Fruit fly (Drosophila melanogaster): Measurements from ENCODE around the gene Alp5.

Gene Alp5

DNA sequence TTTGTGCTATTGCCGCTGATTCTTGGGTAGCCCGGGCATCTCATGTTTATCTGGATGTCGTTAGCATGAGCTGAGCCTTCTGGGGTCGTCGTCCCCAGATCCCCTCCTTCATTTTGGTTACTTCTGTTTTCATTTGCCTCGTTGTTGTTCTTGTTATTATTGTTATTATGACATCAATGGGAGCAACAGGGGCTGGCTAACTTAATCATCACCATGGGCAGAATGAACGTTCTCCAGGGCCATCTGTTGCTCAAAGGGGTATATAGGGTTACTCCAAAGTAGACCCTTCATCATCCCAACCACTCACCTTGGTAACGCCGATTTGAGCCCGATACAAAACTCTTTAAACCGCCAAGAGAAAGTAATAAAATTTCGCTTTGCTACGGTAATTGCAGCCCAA lies 8.5 kb downstream of the Alp5 start:
- no peak for TF ChIP-seq CTCF (optimal IDR thresholded peaks at IDR 0.05)
- no peak for TF ChIP-seq CG8478 (optimal IDR thresholded peaks at IDR 0.05)

DNA sequence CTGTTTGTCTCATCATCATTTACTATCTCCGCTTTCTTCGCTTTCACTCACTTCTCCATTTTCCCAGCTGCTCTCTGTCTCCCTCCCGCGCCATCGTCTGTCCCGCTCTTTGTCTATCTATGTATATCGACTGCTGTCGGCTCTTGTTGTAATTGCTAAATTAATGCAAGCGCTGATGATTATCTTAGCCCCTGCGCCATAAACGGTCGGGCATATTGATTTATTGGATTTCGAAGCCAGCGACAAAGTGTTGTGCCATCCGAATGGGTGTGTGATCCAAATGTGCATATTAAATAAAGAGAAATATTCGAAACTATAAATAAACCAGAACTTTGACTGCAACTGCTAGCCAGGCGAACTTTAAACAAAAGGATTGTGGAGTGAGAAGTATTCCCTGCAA lies 16.4 kb downstream of the Alp5 start:
- TF ChIP-seq CG8478 (optimal IDR thresholded peaks at IDR 0.05), result no peak
- TF ChIP-seq CTCF (optimal IDR thresholded peaks at IDR 0.05), result no peak

DNA sequence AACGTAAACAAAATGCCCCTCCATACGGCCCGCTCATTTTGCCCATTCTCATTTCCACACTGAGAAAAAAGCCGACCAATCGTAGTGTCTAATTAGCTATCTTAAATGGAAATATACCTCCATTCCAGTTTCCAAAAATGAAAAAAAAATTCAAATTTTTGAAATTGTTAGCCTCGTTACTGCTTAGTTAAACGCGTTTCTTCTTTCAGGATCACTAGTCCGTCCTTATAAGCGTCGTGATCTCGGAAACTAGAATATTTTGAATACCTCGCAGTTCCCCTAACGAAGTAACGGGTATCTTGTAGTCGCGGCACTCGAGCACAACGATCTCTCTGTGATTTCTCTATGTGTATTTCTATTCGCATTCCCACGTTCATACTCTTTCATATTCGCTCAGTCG lies 17.1 kb downstream of the Alp5 start:
- TF ChIP-seq CTCF (optimal IDR thresholded peaks at IDR 0.05) (no peak), CG8478 (optimal IDR thresholded peaks at IDR 0.05) (no peak)

DNA sequence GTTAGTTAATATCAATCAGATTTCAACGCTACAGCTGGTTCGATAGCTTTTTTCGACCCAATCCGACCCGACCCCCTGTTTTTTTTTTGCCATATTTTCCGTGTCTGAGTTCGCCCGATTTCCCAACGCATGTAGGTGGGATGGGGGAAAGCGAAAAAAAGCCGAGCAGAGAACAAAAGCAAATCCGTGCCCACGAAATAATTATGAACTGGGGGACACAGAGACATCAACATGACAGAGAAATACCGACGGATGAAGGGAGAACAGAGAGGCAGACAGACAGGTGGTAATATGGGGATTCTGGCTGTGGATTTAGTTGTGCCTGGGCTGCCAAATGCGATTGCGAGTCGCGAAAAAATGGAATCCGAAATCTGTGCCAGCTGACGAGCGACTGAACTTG lies 17.7 kb downstream of the Alp5 start:
- TF ChIP-seq CG8478 (optimal IDR thresholded peaks at IDR 0.05) (no peak), CTCF (optimal IDR thresholded peaks at IDR 0.05) (no peak)

DNA sequence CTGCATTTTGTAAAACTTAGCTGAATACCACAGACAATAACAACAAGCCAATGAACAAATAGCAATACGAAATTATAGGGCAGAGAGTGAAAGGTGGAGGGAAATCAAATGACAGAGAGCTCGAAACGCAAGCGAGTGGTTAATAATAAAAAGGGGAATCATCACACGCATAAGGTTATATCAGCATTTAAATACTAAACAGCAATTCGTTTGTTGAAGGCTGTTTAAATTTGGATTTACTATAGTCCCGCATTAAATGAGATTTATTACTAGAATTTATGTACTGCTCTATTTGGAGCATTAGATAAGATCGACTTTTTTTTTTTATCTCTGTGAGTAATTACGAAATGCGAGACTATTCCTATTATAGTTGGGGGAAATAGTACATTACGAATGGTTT lies 18.2 kb downstream of the Alp5 start:
- no peak for TF ChIP-seq CTCF (optimal IDR thresholded peaks at IDR 0.05)
- TF ChIP-seq CG8478 (optimal IDR thresholded peaks at IDR 0.05), result no peak

DNA sequence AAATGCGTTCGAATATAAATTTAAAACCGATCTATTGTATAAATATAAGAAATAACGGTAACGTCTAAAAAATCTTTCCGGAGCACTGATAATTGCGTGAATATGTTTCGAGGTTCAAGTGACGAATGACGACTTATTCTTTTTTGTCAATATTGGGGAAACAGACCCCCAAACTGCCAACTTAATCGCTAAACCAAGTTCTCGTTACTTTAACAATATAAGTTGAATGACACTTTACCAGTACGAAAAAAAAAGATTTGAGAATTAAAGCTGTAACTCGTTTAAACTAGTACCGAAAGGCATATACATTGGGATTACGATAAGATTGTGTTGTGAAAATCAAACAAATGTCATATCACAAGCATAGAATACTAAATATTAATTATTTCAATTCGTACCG lies 19.0 kb downstream of the Alp5 start, which contains the start of gene CG43446:
CG43446 (minus strand) TSS at position 101 of the 400 bp plus-strand sequence.
- TF ChIP-seq CG8478 (optimal IDR thresholded peaks at IDR 0.05), result no peak
- no peak for TF ChIP-seq CTCF (optimal IDR thresholded peaks at IDR 0.05)

DNA sequence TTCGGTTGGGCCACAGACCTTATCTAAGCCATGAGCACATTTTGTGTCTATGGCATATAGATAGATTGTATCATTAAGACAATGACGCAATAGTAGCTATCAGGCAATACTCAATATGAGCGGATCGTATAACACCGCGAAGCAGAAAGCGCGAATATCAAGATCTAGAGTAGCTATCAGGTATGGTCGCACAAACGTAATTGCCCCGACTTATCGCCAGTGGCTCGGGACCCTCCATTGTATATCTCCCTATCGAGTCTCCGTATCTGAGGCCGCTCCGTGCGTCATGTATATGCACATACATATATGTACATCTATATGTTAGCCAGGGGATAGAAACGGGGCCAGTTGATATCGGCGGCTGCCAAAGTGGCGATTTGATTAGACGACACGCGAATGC lies 21.2 kb downstream of the Alp5 start:
- TF ChIP-seq CTCF (optimal IDR thresholded peaks at IDR 0.05) (no peak), CG8478 (optimal IDR thresholded peaks at IDR 0.05) (no peak)

DNA sequence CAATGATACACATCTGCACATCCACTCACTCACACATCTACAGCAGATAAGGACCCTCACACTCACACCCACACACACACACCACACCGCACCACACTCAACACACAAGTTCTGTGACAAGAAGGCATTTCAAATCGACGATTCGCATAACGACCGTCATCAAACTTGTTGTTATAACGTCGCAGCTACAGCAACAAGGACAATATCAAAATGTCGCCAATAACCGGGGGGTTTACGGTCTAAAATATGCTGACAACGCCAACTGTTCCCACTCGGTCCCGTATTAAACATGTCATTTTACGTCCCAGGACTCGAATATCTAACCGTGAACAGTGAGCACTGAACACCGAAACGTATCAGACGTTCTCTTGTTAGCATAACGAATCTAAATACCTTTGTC lies 21.9 kb downstream of the Alp5 start:
- TF ChIP-seq CG8478 (optimal IDR thresholded peaks at IDR 0.05) (no peak), CTCF (optimal IDR thresholded peaks at IDR 0.05) (no peak)

DNA sequence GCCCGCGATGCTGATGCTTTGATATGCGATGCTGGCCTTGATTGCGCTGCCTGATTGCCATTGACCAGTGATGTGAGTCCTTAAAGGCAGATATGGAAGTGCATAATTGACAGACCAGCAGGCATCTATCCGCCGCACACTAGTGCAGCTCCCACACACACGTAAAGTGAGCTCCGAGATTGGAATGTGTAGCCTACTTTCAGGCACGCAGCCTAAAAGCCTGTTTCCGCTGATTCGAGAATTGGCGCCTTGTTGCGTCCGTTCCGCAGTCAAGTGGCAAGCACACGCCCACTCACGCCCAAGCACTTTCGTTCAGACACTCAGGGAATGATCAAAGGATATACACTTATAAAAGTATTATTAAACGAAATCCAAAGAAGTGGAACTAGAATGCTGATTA lies 22.7 kb downstream of the Alp5 start:
- TF ChIP-seq CG8478 (optimal IDR thresholded peaks at IDR 0.05), result no peak
- TF ChIP-seq CTCF (optimal IDR thresholded peaks at IDR 0.05), result peak; percentile 80 to 82

DNA sequence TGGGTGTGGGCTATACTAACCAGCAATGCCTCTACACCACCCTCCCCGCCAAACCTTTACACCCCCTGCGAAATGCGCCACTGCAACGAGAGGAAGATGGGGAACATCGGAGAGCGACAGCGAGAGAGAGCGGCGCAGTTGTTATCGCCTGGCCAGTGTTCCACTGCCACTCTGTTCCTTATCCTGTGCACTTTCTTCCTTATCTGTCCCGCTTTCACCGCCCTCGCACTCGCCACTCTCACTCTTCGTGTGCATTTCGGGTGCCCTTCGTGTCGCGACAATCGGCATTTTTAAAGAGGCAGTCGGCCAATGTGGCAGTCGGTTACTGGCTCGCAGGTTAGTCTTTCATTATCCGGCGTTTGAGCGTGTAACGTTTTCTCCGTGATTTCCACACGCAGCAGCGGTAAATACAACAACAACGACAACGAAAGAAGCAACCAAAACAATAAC lies 28.9 kb downstream of the Alp5 start, which contains the start of gene Calx:
Calx (plus strand) TSS at position 338 of the 450 bp plus-strand sequence.
- TF ChIP-seq CG8478 (optimal IDR thresholded peaks at IDR 0.05), result no peak
- no peak for TF ChIP-seq CTCF (optimal IDR thresholded peaks at IDR 0.05)

DNA sequence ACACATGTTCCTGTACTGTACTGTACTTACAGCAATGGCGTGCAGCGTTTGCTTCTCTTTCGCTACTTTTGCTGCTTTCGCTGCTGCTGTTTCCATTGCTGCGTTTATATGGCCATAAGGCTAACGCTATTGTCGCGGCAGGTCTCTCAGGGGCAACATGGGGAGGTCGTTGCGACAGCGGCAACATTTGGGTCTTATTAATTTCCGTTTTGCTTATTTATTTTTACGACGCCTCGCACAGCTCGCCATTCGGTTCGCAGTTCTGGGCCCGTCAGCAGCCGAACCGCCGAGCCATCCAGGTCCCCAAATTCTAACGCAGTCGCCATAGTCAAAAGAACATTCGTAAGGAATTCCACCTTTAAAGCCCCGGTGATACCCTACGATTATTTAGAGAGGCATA lies 30.1 kb downstream of the Alp5 start:
- TF ChIP-seq CG8478 (optimal IDR thresholded peaks at IDR 0.05) (no peak), CTCF (optimal IDR thresholded peaks at IDR 0.05) (no peak)

DNA sequence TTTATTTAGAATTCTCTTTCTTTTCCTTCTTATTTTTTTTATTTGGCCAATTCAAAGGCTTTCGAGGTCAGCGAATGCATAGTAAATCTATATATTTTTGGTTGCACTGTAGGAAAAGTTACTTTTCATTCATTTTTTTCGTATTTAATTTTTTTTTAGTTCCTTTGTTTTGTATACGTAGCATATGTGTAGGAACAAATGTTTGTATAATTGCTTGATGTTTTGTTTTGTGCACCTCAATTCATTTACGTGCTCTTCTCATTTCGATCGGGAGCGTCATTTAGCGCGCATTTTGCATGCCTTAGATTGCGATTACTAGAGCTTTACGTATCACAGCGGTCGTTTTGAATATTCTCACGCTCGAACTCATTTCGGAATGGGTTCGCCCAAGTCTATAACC lies 43.8 kb downstream of the Alp5 start:
- no peak for TF ChIP-seq CTCF (optimal IDR thresholded peaks at IDR 0.05)

DNA sequence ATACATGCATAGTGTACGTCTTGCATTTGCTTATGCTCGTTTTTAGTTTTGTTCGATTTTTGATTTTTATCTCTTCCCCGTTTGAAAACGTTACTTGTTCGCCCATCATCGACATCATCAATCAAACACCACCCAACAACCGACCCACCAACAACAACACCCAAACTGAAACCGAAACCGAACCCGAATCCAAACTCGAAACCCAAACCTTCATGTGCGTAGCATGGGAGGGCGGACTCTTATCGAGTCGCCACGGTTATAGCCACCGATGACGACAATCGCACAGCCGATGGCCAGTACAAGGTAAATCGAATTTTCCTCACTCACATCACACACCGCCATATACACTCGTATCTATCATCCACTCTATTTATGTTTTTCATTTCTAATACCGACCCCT lies 44.8 kb downstream of the Alp5 start:
- TF ChIP-seq CG8478 (optimal IDR thresholded peaks at IDR 0.05), result no peak
- no peak for TF ChIP-seq CTCF (optimal IDR thresholded peaks at IDR 0.05)

DNA sequence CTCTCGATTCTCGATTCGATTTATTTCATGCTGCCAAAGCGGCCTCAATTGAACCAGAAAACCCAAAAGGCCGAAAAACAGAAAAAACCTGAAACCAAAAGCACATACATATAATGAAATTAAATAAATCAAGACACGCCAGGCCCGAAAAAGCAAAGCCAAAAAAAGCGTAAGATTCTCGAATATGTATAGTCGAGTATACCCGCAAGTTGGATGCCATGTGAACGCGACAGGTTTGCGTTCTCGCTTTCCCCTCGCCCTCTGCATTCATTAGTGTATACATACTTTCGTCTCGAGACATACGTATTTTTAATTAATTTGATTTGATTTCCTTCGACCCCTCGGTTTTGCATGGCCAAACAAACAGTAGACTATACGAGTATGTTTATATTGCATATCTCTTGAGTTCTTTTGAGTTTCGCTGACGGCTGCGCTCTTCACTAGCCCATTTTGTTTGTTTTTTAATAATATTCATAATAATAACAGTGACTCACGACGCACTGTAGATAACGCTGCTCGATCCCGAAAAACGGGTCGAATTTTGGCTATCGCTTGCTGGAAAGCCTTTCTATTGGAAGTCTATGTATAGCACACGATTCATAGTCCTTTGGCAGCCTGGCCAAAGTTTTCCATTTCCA lies 45.8 kb downstream of the Alp5 start:
- TF ChIP-seq CTCF (optimal IDR thresholded peaks at IDR 0.05) (no peak), CG8478 (optimal IDR thresholded peaks at IDR 0.05) (no peak)

DNA sequence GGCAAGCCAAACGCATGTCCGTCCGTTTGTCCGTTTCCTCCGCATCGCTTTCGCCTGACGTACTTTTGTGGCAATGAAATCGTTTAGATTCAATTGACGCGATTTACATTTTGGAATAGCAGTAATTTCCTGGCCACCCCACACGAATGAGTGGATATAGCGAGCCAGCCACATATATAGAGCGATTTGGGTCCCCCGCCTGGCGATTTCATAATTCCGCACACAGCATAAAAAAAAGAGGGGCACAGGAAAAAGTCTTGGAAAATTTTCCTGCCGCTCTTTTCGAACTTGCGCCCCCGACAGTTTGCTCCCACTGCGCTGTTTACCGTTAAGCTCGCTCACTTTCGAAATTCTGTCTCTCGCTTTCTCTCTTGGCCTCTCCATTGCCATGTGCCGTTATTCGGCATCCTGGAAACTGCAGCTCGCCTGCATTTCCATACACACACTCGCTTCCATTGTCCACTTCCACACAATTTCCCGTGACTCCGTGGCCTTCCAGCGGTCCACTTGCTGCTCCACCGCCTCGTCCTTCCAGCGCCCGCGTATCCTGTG lies 48.1 kb downstream of the Alp5 start:
- TF ChIP-seq CG8478 (optimal IDR thresholded peaks at IDR 0.05), result no peak
- no peak for TF ChIP-seq CTCF (optimal IDR thresholded peaks at IDR 0.05)

Data from S2 (cell line).